Worm (Caenorhabditis elegans) whole organism, L2 larva: ENCODE measurements around the gene M02F4.2.

Experiments used
- aly-2 ChIP-seq: fragments of 150-350 bp; optimal IDR thresholded peaks from 2 replicates; lab custom pipeline; 2014; ENCODE audit warnings: missing biosample characterization, missing genetic modification characterization
- egl-27 ChIP-seq: sonication (generic microtip); optimal IDR thresholded peaks from 3 replicates; lab custom pipeline; 2017; ENCODE audit warnings: missing biosample characterization, missing genetic modification reagents, missing genetic modification characterization

DNA sequence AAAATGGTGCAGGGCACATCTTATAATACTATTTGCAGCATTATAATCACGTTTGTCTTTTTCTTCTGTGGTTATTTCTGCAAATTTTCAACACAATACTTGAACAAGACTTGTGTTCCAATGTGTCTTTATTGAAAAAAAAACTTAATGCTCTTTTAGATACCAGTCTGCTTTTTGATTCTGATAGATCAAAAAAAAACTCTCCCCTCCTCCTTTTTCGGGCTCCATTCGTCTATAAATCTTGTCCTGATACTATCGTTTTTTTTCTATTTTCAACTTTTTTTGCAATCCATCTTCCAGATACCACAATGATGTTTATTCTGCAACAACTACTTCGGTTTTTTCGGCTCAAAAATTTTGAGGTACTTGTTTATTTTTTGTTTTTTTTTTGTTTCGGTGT is 46.7 kb upstream of the M02F4.2 start, which contains the start of gene twk-16:
- TF ChIP-seq aly-2 (no peak), egl-27 (no peak)
